Fruit fly (Drosophila melanogaster): ENCODE results near the gene Ipo9.

Ipo9 gene

DNA sequence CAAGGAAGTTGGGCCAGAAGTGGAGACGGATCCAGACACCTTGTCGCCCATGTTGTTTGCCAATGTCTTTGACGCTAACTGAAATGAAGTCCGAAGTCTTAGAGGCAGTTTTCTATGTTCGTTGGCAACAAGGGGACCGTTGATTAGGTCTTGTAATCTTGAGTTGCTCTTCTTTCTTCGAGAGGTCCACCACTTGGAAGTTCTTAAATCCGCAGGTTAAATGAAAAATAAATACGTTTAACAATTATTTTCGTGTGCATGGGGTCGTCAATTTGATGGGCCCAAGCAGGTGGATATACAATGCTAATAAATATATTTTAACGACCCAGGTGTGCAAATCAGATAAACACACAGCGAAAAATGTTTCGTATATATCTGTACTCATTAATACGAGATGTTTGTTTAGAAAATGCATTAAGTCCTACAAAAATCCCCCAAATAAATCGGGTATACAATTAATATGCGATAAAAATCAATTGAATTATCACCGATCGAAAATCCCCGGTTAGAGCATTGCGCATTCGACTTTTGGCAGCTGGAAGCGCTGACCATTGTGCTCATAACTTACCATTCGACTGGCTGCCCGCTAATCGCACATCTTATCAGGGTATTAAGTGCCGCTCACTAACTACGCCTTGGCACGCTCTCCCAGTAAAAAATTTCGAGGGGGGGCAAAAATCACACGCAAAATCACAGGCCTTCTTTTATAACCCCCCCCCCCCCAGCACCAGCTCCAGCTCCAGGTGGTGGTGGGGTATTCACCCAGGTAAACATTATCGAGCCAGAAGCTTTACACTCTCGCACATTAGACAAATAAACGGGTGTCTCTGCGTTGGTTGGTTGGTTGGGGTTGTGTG, 48.4 kb downstream of the Ipo9 start, which contains the start of gene PGRP-LB:
TSS of gene PGRP-LB (minus strand) at position 51 of the 857 bp plus-strand sequence.
- TF ChIP-seq dl (GFP tag; optimal IDR thresholded peaks at IDR 0.05; ENCODE audit: insufficient read depth in 1 of 2, partially characterized antibody in 2 of 2): no peak
- peak; percentile 30 for TF ChIP-seq ey (GFP tag; optimal IDR thresholded peaks at IDR 0.05)
- no peak for TF ChIP-seq GATAd (GFP tag; optimal IDR thresholded peaks at IDR 0.05)
- TF ChIP-seq Hr78 (GFP tag; optimal IDR thresholded peaks at IDR 0.05): no peak
- peak; percentile 91 for TF ChIP-seq h (GFP tag; optimal IDR thresholded peaks at IDR 0.05)
- TF ChIP-seq woc (GFP tag; optimal IDR thresholded peaks at IDR 0.05): no peak
- peak; percentile 29 for TF ChIP-seq HLH106 (tag; optimal IDR thresholded peaks at IDR 0.05)
- peak; percentile 38 for TF ChIP-seq rgr (GFP tag; optimal IDR thresholded peaks at IDR 0.05)
- peak in 1 of 2 experiments; percentile 40 for TF ChIP-seq foxo (GFP tag; optimal IDR thresholded peaks at IDR 0.05)
- TF ChIP-seq fru (GFP tag; optimal IDR thresholded peaks at IDR 0.05): peak; percentile 17
- TF ChIP-seq OdsH (GFP tag; optimal IDR thresholded peaks at IDR 0.05): peak; percentile 25
- no peak for TF ChIP-seq pan (optimal IDR thresholded peaks at IDR 0.05)
- no peak for TF ChIP-seq jim (GFP tag; optimal IDR thresholded peaks at IDR 0.05)
- TF ChIP-seq usp (GFP tag; optimal IDR thresholded peaks at IDR 0.05): no peak
- TF ChIP-seq dmrt93B (GFP tag; optimal IDR thresholded peaks at IDR 0.05): no peak
- no peak for TF ChIP-seq Rel (GFP tag; optimal IDR thresholded peaks at IDR 0.05)
- peak; percentile 99 for TF ChIP-seq Rel (tag; optimal IDR thresholded peaks at IDR 0.05)
- no peak for TF ChIP-seq Sp1 (GFP tag; optimal IDR thresholded peaks at IDR 0.05)
- TF ChIP-seq sv (GFP tag; optimal IDR thresholded peaks at IDR 0.05): no peak
- no peak for TF ChIP-seq sage (GFP tag; optimal IDR thresholded peaks at IDR 0.05)
